Fruit fly (Drosophila melanogaster): ENCODE data around the gene Or85e.

Or85e gene

DNA sequence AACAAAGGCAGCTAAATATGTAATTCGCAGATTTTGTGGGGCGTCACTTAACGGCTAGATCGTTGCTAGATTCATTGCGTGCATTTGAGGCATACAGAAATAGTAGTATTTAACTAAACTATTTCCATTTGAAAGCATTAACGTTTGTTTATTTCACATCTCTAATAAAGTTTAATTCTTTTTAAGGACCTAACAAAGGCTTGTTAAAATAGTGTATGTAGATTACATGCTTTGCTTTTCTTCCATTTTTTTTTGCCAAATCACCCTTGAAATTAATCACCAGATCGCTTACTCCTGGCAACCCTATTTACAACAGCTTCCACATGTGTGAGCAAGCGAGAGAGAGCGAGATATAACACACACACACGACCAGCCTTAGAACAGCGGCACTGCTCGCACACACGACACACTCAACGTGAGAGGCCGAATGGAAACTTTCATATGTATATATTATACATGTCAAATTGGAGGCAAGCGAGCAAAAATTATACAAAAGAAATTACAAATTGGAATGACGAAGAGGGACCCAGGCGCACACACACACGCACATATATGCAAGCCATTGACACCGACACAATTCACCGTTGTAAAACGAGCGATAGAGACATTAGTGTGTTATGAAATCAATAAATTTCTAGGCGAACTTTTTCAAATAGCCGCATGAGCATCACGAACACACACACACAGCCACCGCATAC is 23.7 kb upstream of the Or85e start (continued):
- TF ChIP-seq HmgD (GFP tag; optimal IDR thresholded peaks at IDR 0.05) (peak; percentile 1), hkb (optimal IDR thresholded peaks at IDR 0.05) (no peak), hkb (GFP tag; IDR thresholded peaks at IDR 0.05) (peak; percentile 40; the same call in 1 of the 2 replicates), ase (GFP tag; IDR thresholded peaks at IDR 0.05) (no peak), vnd (GFP tag; IDR thresholded peaks at IDR 0.05; ENCODE audit: partially characterized antibody) (no peak), sr (GFP tag; IDR thresholded peaks at IDR 0.05) (no peak), Rx (GFP tag; IDR thresholded peaks at IDR 0.05) (peak; percentile 20; the same call in 1 of the 2 replicates), CG16813 (GFP tag; IDR thresholded peaks at IDR 0.05; ENCODE audit: partially characterized antibody) (no peak), sob (GFP tag; IDR thresholded peaks at IDR 0.05) (peak; percentile 44), CG9215 (GFP tag; IDR thresholded peaks at IDR 0.05) (peak; percentile 33; the same call in 1 of the 2 replicates), CG4854 (GFP tag; optimal IDR thresholded peaks at IDR 0.05) (no peak), Atf3 (GFP tag; optimal IDR thresholded peaks at IDR 0.05) (no peak), Nf-YB (GFP tag; optimal IDR thresholded peaks at IDR 0.05) (peak; percentile 7), knrl (GFP tag; IDR thresholded peaks at IDR 0.05; ENCODE audit: partially characterized antibody) (no peak), CG13287 (GFP tag; IDR thresholded peaks at IDR 0.05; ENCODE audit: partially characterized antibody) (no peak; the same call in 1 of the 2 replicates), Sry-δ (GFP tag; optimal IDR thresholded peaks at IDR 0.05) (peak; percentile 11), CG33213 (GFP tag; optimal IDR thresholded peaks at IDR 0.05) (peak; percentile 31), GATAe (GFP tag; conservative IDR thresholded peaks at IDR 0.05) (no peak), insv (GFP tag; optimal IDR thresholded peaks at IDR 0.05) (peak in 1 of 2 experiments; percentile 72), pb (GFP tag; optimal IDR thresholded peaks at IDR 0.05) (no peak), Vsx1 (GFP tag; optimal IDR thresholded peaks at IDR 0.05) (peak; percentile 10), CG17385 (GFP tag; optimal IDR thresholded peaks at IDR 0.05) (peak; percentile 65), oc (tag; optimal IDR thresholded peaks at IDR 0.05) (peak; percentile 73), CG10431 (GFP tag; optimal IDR thresholded peaks at IDR 0.05) (peak; percentile 66), CG15514 (GFP tag; optimal IDR thresholded peaks at IDR 0.05) (peak; percentile 77), ro (GFP tag; IDR thresholded peaks at IDR 0.05) (no peak), toy (GFP tag; IDR thresholded peaks at IDR 0.05) (0 out of 2 replicates have a peak, but pooled peaks have one; percentile 22), CG18476 (GFP tag; optimal IDR thresholded peaks at IDR 0.05) (peak; percentile 13), CG8924 (tag; optimal IDR thresholded peaks at IDR 0.05) (peak; percentile 55), Nf-YC (tag; optimal IDR thresholded peaks at IDR 0.05) (peak; percentile 65), CG11085 (GFP tag; IDR thresholded peaks at IDR 0.05) (no peak), dati (GFP tag; IDR thresholded peaks at IDR 0.05) (no peak), aop (GFP tag; IDR thresholded peaks at IDR 0.05) (no peak), twi (tag; optimal IDR thresholded peaks at IDR 0.05) (peak; percentile 73), sim (GFP tag; IDR thresholded peaks at IDR 0.05) (no peak), CG4820 (GFP tag; optimal IDR thresholded peaks at IDR 0.05) (no peak), org-1 (GFP tag; optimal IDR thresholded peaks at IDR 0.05) (peak; percentile 52), amos (GFP tag; IDR thresholded peaks at IDR 0.05; ENCODE audit: partially characterized antibody) (peak; percentile 21; the same call in 1 of the 2 replicates), pros (GFP tag; optimal IDR thresholded peaks at IDR 0.05) (peak; percentile 34), ham (GFP tag; IDR thresholded peaks at IDR 0.05) (no peak), zen (tag; optimal IDR thresholded peaks at IDR 0.05) (peak; percentile 44), CG3847 (GFP tag; IDR thresholded peaks at IDR 0.05) (peak; percentile 50), CG10267 (tag; optimal IDR thresholded peaks at IDR 0.05) (peak; percentile 38), chif (GFP tag; optimal IDR thresholded peaks at IDR 0.05) (peak; percentile 20 to 42), nerfin-2 (GFP tag; IDR thresholded peaks at IDR 0.05; ENCODE audit: partially characterized antibody) (no peak), CG43689 (GFP tag; IDR thresholded peaks at IDR 0.05) (no peak), lov (optimal IDR thresholded peaks at IDR 0.05) (no peak), lov (GFP tag; IDR thresholded peaks at IDR 0.05) (peak; percentile 54; the same call in 1 of the 3 replicates), fd102C (GFP tag; optimal IDR thresholded peaks at IDR 0.05) (no peak), CG15601 (tag; optimal IDR thresholded peaks at IDR 0.05) (peak; percentile 59)

Data from whole organism, embryonic.